Fruit fly (Drosophila melanogaster): ENCODE data around the gene kuz.
A peak's percentile ranks its signal among the peaks of the same experiment; 100 is the strongest.

dm6 chr2L:13550488-13551033, 622 bp downstream of the kuz start:
- peak; percentile 39 for TF ChIP-seq Hnf4 (GFP tag; optimal IDR thresholded peaks at IDR 0.05)
- TF ChIP-seq Hr78 (GFP tag; optimal IDR thresholded peaks at IDR 0.05), result no peak
- TF ChIP-seq Vsx2 (GFP tag; optimal IDR thresholded peaks at IDR 0.05; ENCODE audit: partially characterized antibody), result peak; percentile 60
- no peak for TF ChIP-seq pan (optimal IDR thresholded peaks at IDR 0.05)
- TF ChIP-seq dl (GFP tag; optimal IDR thresholded peaks at IDR 0.05; ENCODE audit: insufficient read depth in 1 of 2, partially characterized antibody in 2 of 2), result peak; percentile 39 to 78
- peak; percentile 87 for TF ChIP-seq Dif (GFP tag; optimal IDR thresholded peaks at IDR 0.05; ENCODE audit: partially characterized antibody)
- no peak for TF ChIP-seq Dfd (GFP tag; optimal IDR thresholded peaks at IDR 0.05)
- no peak for TF ChIP-seq woc (GFP tag; optimal IDR thresholded peaks at IDR 0.05)
- TF ChIP-seq usp (GFP tag; optimal IDR thresholded peaks at IDR 0.05), result no peak
- TF ChIP-seq CG32264 (GFP tag; optimal IDR thresholded peaks at IDR 0.05), result no peak
- no peak for TF ChIP-seq sv (GFP tag; optimal IDR thresholded peaks at IDR 0.05)
- no peak for TF ChIP-seq fru (GFP tag; optimal IDR thresholded peaks at IDR 0.05)
- TF ChIP-seq Hr83 (GFP tag; optimal IDR thresholded peaks at IDR 0.05; ENCODE audit: poor library complexity, severe bottlenecking), result no peak
- no peak for TF ChIP-seq CrebA (GFP tag; optimal IDR thresholded peaks at IDR 0.05; ENCODE audit: borderline replicate concordance)

Data from whole organism, wandering third instar larva.